Fruit fly (Drosophila melanogaster) whole organism, pupa: ENCODE data around the gene ATPsynepsilonL.

Source experiments
- CG10348 ChIP-seq: fragments of 200-800 bp; sonication (Bioruptor generic); IDR thresholded peaks from 2 replicates; pipeline ENCODE4 v1.3.6; 2022; ENCODE audit warnings: missing biosample characterization, missing genetic modification characterization
- CG14655 ChIP-seq: fragments of 200-800 bp; sonication (Bioruptor generic); optimal IDR thresholded peaks from 3 replicates; lab custom pipeline; 2017; ENCODE audit warnings: mild to moderate bottlenecking, missing biosample characterization, missing genetic modification reagents, missing genetic modification characterization
- CG15710 ChIP-seq: fragments of 200-800 bp; sonication (Bioruptor generic); optimal IDR thresholded peaks from 2 replicates; lab custom pipeline; 2018; ENCODE audit warnings: missing biosample characterization, mild to moderate bottlenecking, missing genetic modification characterization, moderate library complexity
- CG17806 ChIP-seq: fragments of 200-800 bp; sonication (Bioruptor generic); optimal IDR thresholded peaks from 2 replicates; lab custom pipeline; 2018; ENCODE audit warnings: missing biosample characterization, mild to moderate bottlenecking, missing genetic modification characterization, moderate library complexity
- CG34367 ChIP-seq: fragments of 200-800 bp; sonication (Bioruptor generic); optimal IDR thresholded peaks from 2 replicates; lab custom pipeline; 2018; ENCODE audit warnings: missing biosample characterization, mild to moderate bottlenecking, missing genetic modification characterization
- CG8301 ChIP-seq: fragments of 200-800 bp; sonication (Bioruptor generic); optimal IDR thresholded peaks from 2 replicates; lab custom pipeline; 2018; ENCODE audit warnings: missing biosample characterization, mild to moderate bottlenecking, missing genetic modification characterization
- D1 ChIP-seq: fragments of 200-800 bp; sonication (Bioruptor generic); optimal IDR thresholded peaks from 2 replicates; lab custom pipeline; 2018; ENCODE audit warnings: missing biosample characterization, mild to moderate bottlenecking, missing genetic modification characterization, moderate library complexity
- EcR ChIP-seq: fragments of 200-800 bp; sonication (Bioruptor generic); optimal IDR thresholded peaks from 3 replicates; lab custom pipeline; 2019; ENCODE audit warnings: missing biosample characterization, missing genetic modification characterization, mild to moderate bottlenecking, moderate library complexity, missing genetic modification reagents
- Ets98B ChIP-seq: fragments of 200-800 bp; sonication (Bioruptor generic); IDR thresholded peaks from 2 replicates; pipeline ENCODE4 v1.3.6; 2022; ENCODE audit warnings: missing biosample characterization, missing genetic modification characterization
- Snoo ChIP-seq: fragments of 200-800 bp; sonication (Bioruptor generic); optimal IDR thresholded peaks from 3 replicates; lab custom pipeline; 2017; ENCODE audit warnings: missing biosample characterization, mild to moderate bottlenecking, missing genetic modification characterization, inconsistent platforms
- gl ChIP-seq: fragments of 200-800 bp; sonication (Bioruptor generic); optimal IDR thresholded peaks from 2 replicates; lab custom pipeline; 2018; ENCODE audit warnings: missing biosample characterization, mild to moderate bottlenecking, missing genetic modification characterization
- rn ChIP-seq: fragments of 200-800 bp; sonication (Bioruptor generic); IDR thresholded peaks from 2 replicates; pipeline ENCODE4 v1.3.6; 2022; ENCODE audit warnings: missing biosample characterization, missing genetic modification characterization

- TF ChIP-seq CG8301 (tag; lab: Kevin White, UChicago) (no peak), CG15710 (tag; lab: Kevin White, UChicago) (no peak), EcR (GFP tag; lab: Kevin White, UChicago) (no peak), CG34367 (no peak), rn (GFP tag; lab: Robert Waterston, UW) (no peak), gl (tag; lab: Kevin White, UChicago) (no peak), CG17806 (tag; lab: Kevin White, UChicago) (no peak), D1 (tag; lab: Kevin White, UChicago) (no peak), CG14655 (GFP tag; lab: Kevin White, UChicago) (no peak), CG10348 (GFP tag; lab: Robert Waterston, UW) (no peak), Ets98B (GFP tag; lab: Robert Waterston, UW) (no peak), Snoo (tag; lab: Kevin White, UChicago) (no peak)
Measured at dm6 chr3R:10142770-10143169, 21.2 kb downstream of the ATPsynepsilonL start, which contains the start of gene CG42759.
